Fruit fly (Drosophila melanogaster) whole organism, embryonic: ENCODE data around the gene CG15803.

ENCODE experiments used
- C15 ChIP-seq: fragments of 200-800 bp; sonication (Bioruptor generic); IDR thresholded peaks from 3 replicates; pipeline ENCODE4 v1.3.6; 2022; ENCODE audit warnings: missing biosample characterization, missing genetic modification characterization
- CG10462 ChIP-seq: fragments of 200-800 bp; sonication (Bioruptor generic); optimal IDR thresholded peaks from 2 replicates; lab custom pipeline; 2016; ENCODE audit warnings: missing biosample characterization, missing genetic modification characterization
- CG10979 ChIP-seq: fragments of 200-800 bp; sonication (Bioruptor generic); optimal IDR thresholded peaks from 2 replicates; lab custom pipeline; 2018; ENCODE audit warnings: missing biosample characterization, mild to moderate bottlenecking, missing genetic modification characterization, moderate library complexity
- CG12071 ChIP-seq: fragments of 200-800 bp; sonication (Bioruptor generic); optimal IDR thresholded peaks from 3 replicates; lab custom pipeline; 2018; ENCODE audit warnings: missing biosample characterization, mild to moderate bottlenecking, missing genetic modification characterization
- CG12236 ChIP-seq: fragments of 200-800 bp; sonication (Bioruptor generic); optimal IDR thresholded peaks from 2 replicates; lab custom pipeline; 2016; ENCODE audit warnings: missing biosample characterization, missing genetic modification characterization
- CG12299 ChIP-seq: fragments of 200-800 bp; sonication (Bioruptor generic); optimal IDR thresholded peaks from 2 replicates; lab custom pipeline; 2018; ENCODE audit warnings: missing biosample characterization, mild to moderate bottlenecking, missing genetic modification characterization
- CG14965 ChIP-seq: fragments of 200-800 bp; sonication (Bioruptor generic); optimal IDR thresholded peaks from 2 replicates; lab custom pipeline; 2016; ENCODE audit warnings: missing biosample characterization, missing genetic modification characterization, borderline replicate concordance
- CG16779 ChIP-seq: fragments of 200-800 bp; sonication (Bioruptor generic); IDR thresholded peaks from 2 replicates; pipeline ENCODE4 v1.3.6; 2022; ENCODE audit warnings: missing biosample characterization, missing genetic modification characterization
- CG3163 ChIP-seq: fragments of 200-800 bp; sonication (Bioruptor generic); optimal IDR thresholded peaks from 3 replicates; lab custom pipeline; 2016; ENCODE audit warnings: missing biosample characterization, missing genetic modification characterization
- CG32772 ChIP-seq: fragments of 200-800 bp; sonication (Bioruptor generic); IDR thresholded peaks from 2 replicates; pipeline ENCODE4 v1.3.6; 2022; ENCODE audit warnings: missing biosample characterization, missing genetic modification characterization
- CG3281 ChIP-seq: fragments of 200-800 bp; sonication (Bioruptor generic); optimal IDR thresholded peaks from 3 replicates; lab custom pipeline; 2017; ENCODE audit warnings: missing biosample characterization, mild to moderate bottlenecking, missing genetic modification characterization
- CG3407 ChIP-seq: fragments of 200-800 bp; sonication (Bioruptor generic); optimal IDR thresholded peaks from 2 replicates; lab custom pipeline; 2018; ENCODE audit warnings: missing biosample characterization, mild to moderate bottlenecking, missing genetic modification characterization
- CG3995 ChIP-seq: fragments of 200-800 bp; sonication (Bioruptor generic); optimal IDR thresholded peaks from 3 replicates; lab custom pipeline; 2016; ENCODE audit warnings: missing biosample characterization, missing genetic modification characterization
- CG4282 ChIP-seq: fragments of 200-800 bp; sonication (Bioruptor generic); optimal IDR thresholded peaks from 2 replicates; lab custom pipeline; 2016; ENCODE audit warnings: missing biosample characterization, missing genetic modification characterization
- CG4617 ChIP-seq: fragments of 200-800 bp; sonication (Bioruptor generic); optimal IDR thresholded peaks from 3 replicates; lab custom pipeline; 2016; ENCODE audit warnings: missing biosample characterization, missing genetic modification characterization, borderline replicate concordance
- CG5953 ChIP-seq: fragments of 200-800 bp; sonication (Bioruptor generic); IDR thresholded peaks from 2 replicates; pipeline ENCODE4 v1.3.6; 2022; ENCODE audit warnings: missing biosample characterization, missing genetic modification characterization
- CG6813 ChIP-seq: fragments of 200-800 bp; sonication (Bioruptor generic); optimal IDR thresholded peaks from 2 replicates; lab custom pipeline; 2017; ENCODE audit warnings: missing biosample characterization, missing genetic modification characterization, mild to moderate bottlenecking, moderate library complexity, missing genetic modification reagents
- CG9437 ChIP-seq: fragments of 200-800 bp; sonication (Bioruptor generic); optimal IDR thresholded peaks from 2 replicates; lab custom pipeline; 2018; ENCODE audit warnings: missing biosample characterization, mild to moderate bottlenecking, missing genetic modification characterization
- CG9727 ChIP-seq: fragments of 200-800 bp; sonication (Bioruptor generic); optimal IDR thresholded peaks from 3 replicates; lab custom pipeline; 2017; ENCODE audit warnings: missing biosample characterization, mild to moderate bottlenecking, missing genetic modification characterization
- Dfd ChIP-seq, 2 experiments: fragments of >200 bp; optimal IDR thresholded peaks; 2 replicates each; lab custom pipeline; 2017; ENCODE audit warnings: missing biosample characterization in 2 of 2, missing genetic modification characterization in 2 of 2
- Doc3 ChIP-seq: fragments of 200-800 bp; sonication (Bioruptor generic); IDR thresholded peaks from 3 replicates; pipeline ENCODE4 v1.3.6; 2022; ENCODE audit warnings: missing biosample characterization, missing genetic modification characterization; ENCODE audit not compliant: partially characterized antibody
- Hr3 ChIP-seq: fragments of 200-800 bp; sonication (Bioruptor generic); optimal IDR thresholded peaks from 3 replicates; lab custom pipeline; 2016; ENCODE audit warnings: missing biosample characterization, missing genetic modification characterization
- Max ChIP-seq: fragments of 200-800 bp; sonication (Bioruptor generic); optimal IDR thresholded peaks from 2 replicates; lab custom pipeline; 2016; ENCODE audit warnings: missing biosample characterization, mild to moderate bottlenecking, missing genetic modification characterization
- Med ChIP-seq: fragments of 200-800 bp; sonication (Bioruptor generic); peaks from one replicate; lab custom pipeline; 2016; ENCODE audit warnings: missing biosample characterization, missing genetic modification characterization, mild to moderate bottlenecking, inconsistent platforms, moderate library complexity
- NK7.1 ChIP-seq: fragments of 200-800 bp; sonication (Bioruptor generic); optimal IDR thresholded peaks from 3 replicates; lab custom pipeline; 2016; ENCODE audit warnings: missing biosample characterization, missing genetic modification characterization
- Oli ChIP-seq: fragments of 200-800 bp; sonication (Bioruptor generic); optimal IDR thresholded peaks from 2 replicates; lab custom pipeline; 2018; ENCODE audit warnings: missing biosample characterization, mild to moderate bottlenecking, missing genetic modification characterization, moderate library complexity
- Ptx1 ChIP-seq: fragments of 200-800 bp; sonication (Bioruptor generic); IDR thresholded peaks from 2 replicates; pipeline ENCODE4 v1.3.6; 2022; ENCODE audit warnings: missing biosample characterization, missing genetic modification characterization
- Sin3A ChIP-seq: fragments of >200 bp; optimal IDR thresholded peaks from 2 replicates; lab custom pipeline; 2018
- TFAM ChIP-seq: fragments of 200-800 bp; sonication (Bioruptor generic); optimal IDR thresholded peaks from 2 replicates; lab custom pipeline; 2017; ENCODE audit warnings: missing biosample characterization, missing genetic modification characterization, inconsistent platforms
- Tbp ChIP-seq: fragments of >200 bp; optimal IDR thresholded peaks from 2 replicates; lab custom pipeline; 2018; ENCODE audit warnings: missing biosample characterization, missing genetic modification characterization
- ac ChIP-seq: fragments of 200-800 bp; sonication (Bioruptor generic); optimal IDR thresholded peaks from 3 replicates; lab custom pipeline; 2017; ENCODE audit warnings: missing biosample characterization, mild to moderate bottlenecking, missing genetic modification characterization
- chm ChIP-seq: fragments of 200-800 bp; sonication (Bioruptor generic); IDR thresholded peaks from 2 replicates; pipeline ENCODE4 v1.3.6; 2022; ENCODE audit warnings: missing biosample characterization, missing genetic modification characterization
- crc ChIP-seq: fragments of 200-800 bp; sonication (Bioruptor generic); optimal IDR thresholded peaks from 2 replicates; lab custom pipeline; 2016; ENCODE audit warnings: missing biosample characterization, missing genetic modification characterization
- crp ChIP-seq, 2 experiments: fragments of 200-800 bp; sonication (Bioruptor generic); optimal IDR thresholded peaks; 2 replicates in 1 of 2; 3 replicates in 1 of 2; lab custom pipeline; 2017; ENCODE audit warnings: missing biosample characterization in 2 of 2, missing genetic modification characterization in 2 of 2, mild to moderate bottlenecking in 1 of 2, moderate library complexity in 1 of 2
- cwo ChIP-seq: fragments of 200-800 bp; sonication (Bioruptor generic); optimal IDR thresholded peaks from 3 replicates; lab custom pipeline; 2017; ENCODE audit warnings: missing biosample characterization, missing genetic modification characterization, mild to moderate bottlenecking, moderate library complexity, missing genetic modification reagents
- dati ChIP-seq: fragments of 200-800 bp; sonication (Bioruptor generic); IDR thresholded peaks from 2 replicates; pipeline ENCODE4 v1.3.6; 2022; ENCODE audit warnings: missing biosample characterization, missing genetic modification characterization
- dmrt11E ChIP-seq: fragments of 200-800 bp; sonication (Bioruptor generic); optimal IDR thresholded peaks from 3 replicates; lab custom pipeline; 2018; ENCODE audit warnings: missing biosample characterization, mild to moderate bottlenecking, missing genetic modification characterization, moderate library complexity
- fu2 ChIP-seq: fragments of 200-800 bp; sonication (Bioruptor generic); optimal IDR thresholded peaks from 2 replicates; lab custom pipeline; 2016; ENCODE audit warnings: missing biosample characterization, missing genetic modification characterization
- gce ChIP-seq: fragments of 200-800 bp; sonication (Bioruptor generic); IDR thresholded peaks from 3 replicates; pipeline ENCODE4 v1.3.6; 2022; ENCODE audit warnings: missing biosample characterization, missing genetic modification characterization
- gcm2 ChIP-seq: fragments of 200-800 bp; sonication (Bioruptor generic); optimal IDR thresholded peaks from 2 replicates; lab custom pipeline; 2016; ENCODE audit warnings: missing biosample characterization, missing genetic modification characterization
- gem ChIP-seq: fragments of 200-800 bp; sonication (Bioruptor generic); optimal IDR thresholded peaks from 2 replicates; lab custom pipeline; 2019; ENCODE audit warnings: missing biosample characterization, mild to moderate bottlenecking, missing genetic modification characterization, moderate library complexity
- gt ChIP-seq: fragments of 200-800 bp; sonication (Bioruptor generic); IDR thresholded peaks from 2 replicates; pipeline ENCODE4 v1.3.6; 2022; ENCODE audit warnings: missing biosample characterization, missing genetic modification characterization
- hb ChIP-seq: fragments of 200-800 bp; sonication (Bioruptor generic); IDR thresholded peaks from 3 replicates; pipeline ENCODE4 v1.3.6; 2022; ENCODE audit warnings: missing biosample characterization, missing genetic modification characterization; ENCODE audit not compliant: partially characterized antibody
- lmd ChIP-seq: fragments of 200-800 bp; sonication (Bioruptor generic); IDR thresholded peaks from 2 replicates; pipeline ENCODE4 v1.3.6; 2022; ENCODE audit warnings: missing biosample characterization, missing genetic modification characterization
- luna ChIP-seq: fragments of 200-800 bp; sonication (Bioruptor generic); optimal IDR thresholded peaks from 2 replicates; lab custom pipeline; 2016; ENCODE audit warnings: missing biosample characterization, missing genetic modification characterization
- mam ChIP-seq: fragments of 200-800 bp; sonication (Bioruptor generic); optimal IDR thresholded peaks from 3 replicates; lab custom pipeline; 2016; ENCODE audit warnings: missing biosample characterization, missing genetic modification characterization
- ranshi ChIP-seq: fragments of 200-800 bp; sonication (Bioruptor generic); IDR thresholded peaks from 2 replicates; pipeline ENCODE4 v1.3.6; 2022; ENCODE audit warnings: missing biosample characterization, missing genetic modification characterization
- ro ChIP-seq: fragments of 200-800 bp; sonication (Bioruptor generic); IDR thresholded peaks from 2 replicates; pipeline ENCODE4 v1.3.6; 2022; ENCODE audit warnings: missing biosample characterization, missing genetic modification characterization
- sens ChIP-seq: fragments of 200-800 bp; sonication (Bioruptor generic); peaks from one replicate; lab custom pipeline; 2016; ENCODE audit warnings: missing biosample characterization, missing genetic modification characterization
- sna ChIP-seq: fragments of 200-800 bp; sonication (Bioruptor generic); IDR thresholded peaks from 2 replicates; pipeline ENCODE4 v1.3.6; 2022; ENCODE audit warnings: missing biosample characterization, missing genetic modification characterization; ENCODE audit not compliant: partially characterized antibody
- sqz ChIP-seq: fragments of 200-800 bp; sonication (Bioruptor generic); optimal IDR thresholded peaks from 3 replicates; lab custom pipeline; 2018; ENCODE audit warnings: missing biosample characterization, mild to moderate bottlenecking, missing genetic modification characterization
- vnd ChIP-seq: fragments of 200-800 bp; sonication (Bioruptor generic); IDR thresholded peaks from 3 replicates; pipeline ENCODE4 v1.3.6; 2022; ENCODE audit warnings: missing biosample characterization, missing genetic modification characterization; ENCODE audit not compliant: partially characterized antibody
- zen2 ChIP-seq: fragments of 200-800 bp; sonication (Bioruptor generic); IDR thresholded peaks from 3 replicates; pipeline ENCODE4 v1.3.6; 2022; ENCODE audit warnings: missing biosample characterization, missing genetic modification characterization; ENCODE audit not compliant: partially characterized antibody

The CG15803 gene

dm6 chr3R:18371346-18371745 lies 10.8 kb upstream of the CG15803 start (continued):
- TF ChIP-seq Tbp (GFP tag; lab: Kevin White, UChicago) (no peak), vnd (GFP tag; lab: Robert Waterston, UW) (no peak), sqz (GFP tag; lab: Kevin White, UChicago) (no peak), sna (no peak), CG3995 (GFP tag; lab: Kevin White, UChicago) (no peak), CG3281 (GFP tag; lab: Kevin White, UChicago) (no peak), Max (no peak), dmrt11E (no peak), ro (no peak), TFAM (GFP tag; lab: Kevin White, UChicago) (no peak), Med (GFP tag; lab: Kevin White, UChicago) (no peak), CG4282 (GFP tag; lab: Kevin White, UChicago) (no peak), mam (GFP tag; lab: Kevin White, UChicago) (no peak), lmd (GFP tag; lab: Robert Waterston, UW) (no peak), luna (GFP tag; lab: Kevin White, UChicago) (no peak), Dfd (GFP tag; optimal IDR thresholded peaks at IDR 0.05; lab: Kevin White, UChicago) (no peak), zen2 (no peak), ranshi (no peak), gcm2 (GFP tag; lab: Kevin White, UChicago) (no peak), CG10462 (GFP tag; lab: Kevin White, UChicago) (no peak), Ptx1 (GFP tag; lab: Robert Waterston, UW) (no peak), CG5953 (GFP tag; lab: Robert Waterston, UW) (no peak), gem (tag; lab: Kevin White, UChicago) (no peak), CG9727 (no peak), CG9437 (GFP tag; lab: Kevin White, UChicago) (no peak), CG3407 (GFP tag; lab: Kevin White, UChicago) (no peak), Doc3 (GFP tag; lab: Robert Waterston, UW) (no peak), dati (GFP tag; lab: Robert Waterston, UW) (no peak), cwo (no peak), sens (peak; percentile 81), Oli (tag; lab: Kevin White, UChicago) (no peak), CG12071 (GFP tag; lab: Kevin White, UChicago) (no peak), chm (GFP tag; lab: Robert Waterston, UW) (no peak), CG12299 (tag; lab: Kevin White, UChicago) (no peak), CG10979 (tag; lab: Kevin White, UChicago) (no peak), NK7.1 (GFP tag; lab: Kevin White, UChicago) (no peak), CG3163 (GFP tag; lab: Kevin White, UChicago) (no peak), CG6813 (no peak), CG14965 (GFP tag; lab: Kevin White, UChicago) (no peak), CG32772 (GFP tag; lab: Robert Waterston, UW) (peak; percentile 45; the same call in 1 of the 2 replicates), crp (GFP tag; optimal IDR thresholded peaks at IDR 0.05; lab: Kevin White, UChicago) (no peak), CG16779 (GFP tag; lab: Robert Waterston, UW) (no peak), C15 (GFP tag; lab: Robert Waterston, UW) (no peak), gt (GFP tag; lab: Robert Waterston, UW) (no peak), Sin3A (lab: Kevin White, UChicago) (no peak), fu2 (GFP tag; lab: Kevin White, UChicago) (no peak), gce (GFP tag; lab: Robert Waterston, UW) (no peak), Hr3 (GFP tag; lab: Kevin White, UChicago) (no peak), ac (GFP tag; lab: Kevin White, UChicago) (no peak), CG4617 (GFP tag; lab: Kevin White, UChicago) (no peak), hb (GFP tag; lab: Robert Waterston, UW) (no peak), crc (no peak), CG12236 (GFP tag; lab: Kevin White, UChicago) (no peak)
